Worm (Caenorhabditis elegans) whole organism, L4/young adult: ENCODE results near the gene asns-2.

ENCODE experiments used
- W03F9.2 ChIP-seq: fragments of 150-350 bp; optimal IDR thresholded peaks from 2 replicates; lab custom pipeline; 2014; ENCODE audit warnings: missing biosample characterization, missing genetic modification characterization
- dao-5 ChIP-seq: sonication (generic microtip); optimal IDR thresholded peaks from 2 replicates; lab custom pipeline; 2016; ENCODE audit warnings: missing genotype, missing genetic modification characterization, moderate library complexity, missing compliant biosample characterization

DNA sequence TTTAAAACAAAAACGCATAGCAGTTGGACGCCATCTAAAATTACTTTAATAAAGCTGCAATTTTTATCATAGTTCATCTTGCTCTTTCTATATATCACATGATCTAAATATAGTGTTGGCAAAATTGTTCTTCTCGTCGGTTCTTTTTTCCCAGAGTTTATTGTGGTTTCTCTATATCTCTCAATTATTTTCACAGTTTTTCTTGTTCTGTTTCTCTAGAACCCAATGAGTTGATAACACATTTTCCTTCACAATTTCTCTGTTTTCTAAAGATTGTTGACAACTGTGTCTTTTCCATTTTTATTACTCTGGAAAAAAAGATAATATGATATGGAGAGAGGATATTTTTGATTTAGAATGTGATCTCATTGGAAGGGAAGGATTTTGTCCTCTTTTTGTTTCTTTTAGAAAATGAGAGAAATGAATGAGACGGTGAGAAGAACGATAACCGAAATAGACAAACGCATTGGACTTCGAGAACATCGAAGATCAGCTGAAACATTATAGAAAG, 3.6 kb upstream of the asns-2 start:
- TF ChIP-seq dao-5 (tag; lab: Kevin White, UChicago) (no peak), W03F9.2 (no peak)
